Worm (Caenorhabditis elegans) whole organism, early embryonic: ENCODE results near the gene R11D1.13.

ENCODE experiments used
- B0310.2 ChIP-seq: sonication (generic microtip); optimal IDR thresholded peaks from 2 replicates; lab custom pipeline; 2016; ENCODE audit warnings: mild to moderate bottlenecking, missing genetic modification characterization, missing compliant biosample characterization
- F13C5.2 ChIP-seq: sonication (generic microtip); optimal IDR thresholded peaks from 2 replicates; lab custom pipeline; 2017; ENCODE audit warnings: mild to moderate bottlenecking, missing genetic modification characterization, inconsistent platforms, missing compliant biosample characterization
- aly-1 ChIP-seq: sonication (generic microtip); optimal IDR thresholded peaks from 2 replicates; lab custom pipeline; 2016; ENCODE audit warnings: missing genetic modification characterization, missing compliant biosample characterization
- ama-1 ChIP-seq: fragments of 150-350 bp; optimal IDR thresholded peaks from 2 replicates; lab custom pipeline; 2014
- ceh-13 ChIP-seq: fragments of 200-800 bp; sonication (Bioruptor generic); optimal IDR thresholded peaks from 2 replicates; lab custom pipeline; 2018; ENCODE audit warnings: mild to moderate bottlenecking, missing genetic modification characterization, missing compliant biosample characterization
- ceh-36 ChIP-seq: sonication (generic microtip); optimal IDR thresholded peaks from 2 replicates; lab custom pipeline; 2016; ENCODE audit warnings: missing genetic modification characterization, inconsistent platforms, missing compliant biosample characterization
- ets-7 ChIP-seq: sonication (generic microtip); optimal IDR thresholded peaks from 2 replicates; lab custom pipeline; 2016; ENCODE audit warnings: missing genotype, missing genetic modification characterization, missing compliant biosample characterization
- flt-1 ChIP-seq: fragments of 200-800 bp; sonication (Bioruptor generic); IDR thresholded peaks from 2 replicates; pipeline ENCODE4 v1.3.6; 2022; ENCODE audit warnings: missing genetic modification characterization, missing compliant biosample characterization
- hmbx-1 ChIP-seq: sonication (generic microtip); optimal IDR thresholded peaks from 2 replicates; lab custom pipeline; 2016; ENCODE audit warnings: mild to moderate bottlenecking, missing genetic modification characterization, missing compliant biosample characterization
- hmg-4 ChIP-seq: fragments of 200-800 bp; sonication (Bioruptor generic); optimal IDR thresholded peaks from 2 replicates; lab custom pipeline; 2018; ENCODE audit warnings: mild to moderate bottlenecking, missing genetic modification characterization, missing compliant biosample characterization
- hnd-1 ChIP-seq: sonication (generic microtip); optimal IDR thresholded peaks from 2 replicates; lab custom pipeline; 2016; ENCODE audit warnings: missing genetic modification characterization, missing compliant biosample characterization
- pes-1 ChIP-seq: fragments of 200-800 bp; sonication (Bioruptor generic); IDR thresholded peaks from 2 replicates; pipeline ENCODE4 v1.3.6; 2022; ENCODE audit warnings: missing genetic modification reagents, missing genetic modification characterization, missing compliant biosample characterization
- scrt-1 ChIP-seq: fragments of 200-800 bp; sonication (Bioruptor generic); IDR thresholded peaks from 2 replicates; pipeline ENCODE4 v1.3.6; 2022; ENCODE audit warnings: missing genetic modification characterization, missing compliant biosample characterization
- sea-1 ChIP-seq: fragments of 200-800 bp; sonication (Bioruptor generic); conservative IDR thresholded peaks from 2 replicates; pipeline ENCODE4 v1.3.6; 2022; ENCODE audit warnings: missing genetic modification characterization, missing compliant biosample characterization
- tbx-11 ChIP-seq: fragments of 200-800 bp; sonication (Bioruptor generic); IDR thresholded peaks from 2 replicates; pipeline ENCODE4 v1.3.6; 2022; ENCODE audit warnings: missing genetic modification characterization, missing compliant biosample characterization
- tbx-37 ChIP-seq: fragments of 200-800 bp; sonication (Bioruptor generic); conservative IDR thresholded peaks from 2 replicates; pipeline ENCODE4 v1.3.6; 2022; ENCODE audit warnings: missing genetic modification reagents, missing genetic modification characterization, missing compliant biosample characterization
- tra-4 ChIP-seq: sonication (generic microtip); optimal IDR thresholded peaks from 2 replicates; lab custom pipeline; 2017; ENCODE audit warnings: missing genetic modification characterization, missing compliant biosample characterization

The R11D1.13 gene

ce11 chrV:12697364-12697901 is 29.5 kb upstream of the R11D1.13 start, which contains the start of gene istr-1:
Gene istr-1, plus strand, starts transcription at chrV:12697858.
- no peak for TF ChIP-seq hmbx-1 (tag; lab: Kevin White, UChicago)
- TF ChIP-seq pes-1 (GFP tag; lab: Robert Waterston, UW): no peak
- TF ChIP-seq hnd-1: no peak
- no peak for TF ChIP-seq ceh-13 (GFP tag; lab: Kevin White, UChicago)
- TF ChIP-seq tra-4: no peak
- no peak for TF ChIP-seq aly-1 (tag; lab: Kevin White, UChicago)
- no peak for TF ChIP-seq scrt-1 (GFP tag; lab: Robert Waterston, UW)
- TF ChIP-seq F13C5.2 (tag; lab: Kevin White, UChicago): no peak
- no peak for TF ChIP-seq tbx-11 (GFP tag; lab: Robert Waterston, UW)
- TF ChIP-seq B0310.2 (tag; lab: Kevin White, UChicago): no peak
- no peak for TF ChIP-seq ama-1 (lab: Kevin White, UChicago)
- no peak for TF ChIP-seq hmg-4
- no peak for TF ChIP-seq sea-1 (GFP tag; lab: Robert Waterston, UW)
- no peak for TF ChIP-seq flt-1 (GFP tag; lab: Robert Waterston, UW)
- no peak for TF ChIP-seq ceh-36 (tag; lab: Kevin White, UChicago)
- no peak for TF ChIP-seq ets-7 (tag; lab: Kevin White, UChicago)
- no peak for TF ChIP-seq tbx-37 (GFP tag; lab: Robert Waterston, UW)

ce11 chrV:12701613-12702012 is 25.3 kb upstream of the R11D1.13 start:
- TF ChIP-seq tbx-37 (GFP tag; lab: Robert Waterston, UW): no peak
- TF ChIP-seq hnd-1: no peak
- TF ChIP-seq scrt-1 (GFP tag; lab: Robert Waterston, UW): no peak
- no peak for TF ChIP-seq ets-7 (tag; lab: Kevin White, UChicago)
- TF ChIP-seq F13C5.2 (tag; lab: Kevin White, UChicago): no peak
- no peak for TF ChIP-seq sea-1 (GFP tag; lab: Robert Waterston, UW)
- TF ChIP-seq hmbx-1 (tag; lab: Kevin White, UChicago): no peak
- no peak for TF ChIP-seq tra-4
- TF ChIP-seq tbx-11 (GFP tag; lab: Robert Waterston, UW): no peak
- no peak for TF ChIP-seq B0310.2 (tag; lab: Kevin White, UChicago)
- no peak for TF ChIP-seq hmg-4
- no peak for TF ChIP-seq pes-1 (GFP tag; lab: Robert Waterston, UW)
- TF ChIP-seq ama-1 (lab: Kevin White, UChicago): no peak
- no peak for TF ChIP-seq aly-1 (tag; lab: Kevin White, UChicago)
- TF ChIP-seq flt-1 (GFP tag; lab: Robert Waterston, UW): no peak
- TF ChIP-seq ceh-36 (tag; lab: Kevin White, UChicago): no peak
- no peak for TF ChIP-seq ceh-13 (GFP tag; lab: Kevin White, UChicago)

- TF ChIP-seq B0310.2 (tag; lab: Kevin White, UChicago) (no peak), ama-1 (lab: Kevin White, UChicago) (no peak), ceh-13 (GFP tag; lab: Kevin White, UChicago) (no peak), hnd-1 (no peak), ceh-36 (tag; lab: Kevin White, UChicago) (no peak), aly-1 (tag; lab: Kevin White, UChicago) (no peak), tbx-11 (GFP tag; lab: Robert Waterston, UW) (no peak), scrt-1 (GFP tag; lab: Robert Waterston, UW) (no peak), tbx-37 (GFP tag; lab: Robert Waterston, UW) (no peak), ets-7 (tag; lab: Kevin White, UChicago) (no peak), pes-1 (GFP tag; lab: Robert Waterston, UW) (no peak), sea-1 (GFP tag; lab: Robert Waterston, UW) (no peak), F13C5.2 (tag; lab: Kevin White, UChicago) (no peak), tra-4 (no peak), hmg-4 (no peak), hmbx-1 (tag; lab: Kevin White, UChicago) (no peak), flt-1 (GFP tag; lab: Robert Waterston, UW) (no peak)
These were observed 22.9 kb upstream of the R11D1.13 start, which contains the start of gene R11D1.1 for ce11 chrV:12704077-12704476. Gene R11D1.1, plus strand, starts transcription at chrV:12704377.

- TF ChIP-seq tbx-11 (GFP tag; lab: Robert Waterston, UW) (no peak), ceh-13 (GFP tag; lab: Kevin White, UChicago) (no peak), flt-1 (GFP tag; lab: Robert Waterston, UW) (no peak), B0310.2 (tag; lab: Kevin White, UChicago) (no peak), F13C5.2 (tag; lab: Kevin White, UChicago) (no peak), ama-1 (lab: Kevin White, UChicago) (no peak), sea-1 (GFP tag; lab: Robert Waterston, UW) (no peak), aly-1 (tag; lab: Kevin White, UChicago) (no peak), ets-7 (tag; lab: Kevin White, UChicago) (no peak), hmg-4 (no peak), hmbx-1 (tag; lab: Kevin White, UChicago) (no peak), tra-4 (no peak), ceh-36 (tag; lab: Kevin White, UChicago) (no peak), scrt-1 (GFP tag; lab: Robert Waterston, UW) (no peak), tbx-37 (GFP tag; lab: Robert Waterston, UW) (no peak), hnd-1 (no peak), pes-1 (GFP tag; lab: Robert Waterston, UW) (no peak)
These were observed 20.4 kb upstream of the R11D1.13 start for ce11 chrV:12706511-12706910.

- TF ChIP-seq F13C5.2 (tag; lab: Kevin White, UChicago) (no peak), hmbx-1 (tag; lab: Kevin White, UChicago) (no peak)
These were observed 18.6 kb upstream of the R11D1.13 start, which contains the start of gene R11D1.2 for ce11 chrV:12708305-12708704. Gene R11D1.2, plus strand, starts transcription at chrV:12708605.

- TF ChIP-seq hmg-4: no peak
- TF ChIP-seq ama-1 (lab: Kevin White, UChicago): no peak
- TF ChIP-seq hnd-1: no peak
- TF ChIP-seq pes-1 (GFP tag; lab: Robert Waterston, UW): no peak
- TF ChIP-seq tra-4: no peak
- no peak for TF ChIP-seq B0310.2 (tag; lab: Kevin White, UChicago)
These were observed 15.0 kb upstream of the R11D1.13 start, which contains the start of gene R11D1.3 for ce11 chrV:12711999-12712398. Gene R11D1.3, minus strand, starts transcription at chrV:12712099.
